Fruit fly (Drosophila melanogaster) whole organism, embryonic: ENCODE data around the gene CG46304.

Experiments
- CG10267 ChIP-seq: fragments of 200-800 bp; sonication (Bioruptor generic); optimal IDR thresholded peaks from 2 replicates; lab custom pipeline; 2018; ENCODE audit warnings: missing biosample characterization, mild to moderate bottlenecking, missing genetic modification characterization, moderate library complexity
- CG10321 ChIP-seq: fragments of 200-800 bp; sonication (Bioruptor generic); IDR thresholded peaks from 2 replicates; pipeline ENCODE4 v1.3.6; 2022; ENCODE audit warnings: missing biosample characterization, missing genetic modification characterization
- CG10565 ChIP-seq: fragments of 200-800 bp; sonication (Bioruptor generic); optimal IDR thresholded peaks from 3 replicates; lab custom pipeline; 2016; ENCODE audit warnings: missing biosample characterization, mild to moderate bottlenecking, missing genetic modification characterization
- CG10654 ChIP-seq: fragments of 200-800 bp; sonication (Bioruptor generic); optimal IDR thresholded peaks from 2 replicates; lab custom pipeline; 2016; ENCODE audit warnings: missing biosample characterization, missing genetic modification characterization
- CG11695 ChIP-seq: fragments of 200-800 bp; sonication (Bioruptor generic); IDR thresholded peaks from 3 replicates; pipeline ENCODE4 v1.3.6; 2022; ENCODE audit warnings: missing biosample characterization, missing genetic modification characterization
- CG12104 ChIP-seq: fragments of 200-800 bp; sonication (Bioruptor generic); optimal IDR thresholded peaks from 3 replicates; lab custom pipeline; 2016; ENCODE audit warnings: missing biosample characterization, missing genetic modification characterization
- CG12155 ChIP-seq: fragments of 200-800 bp; sonication (Bioruptor generic); optimal IDR thresholded peaks from 3 replicates; lab custom pipeline; 2016; ENCODE audit warnings: missing biosample characterization, missing genetic modification characterization
- CG16813 ChIP-seq: fragments of 200-800 bp; sonication (Bioruptor generic); IDR thresholded peaks from 3 replicates; pipeline ENCODE4 v1.3.6; 2022; ENCODE audit warnings: missing biosample characterization, missing genetic modification characterization; ENCODE audit not compliant: partially characterized antibody
- CG17829 ChIP-seq: fragments of 200-800 bp; optimal IDR thresholded peaks from 2 replicates; lab custom pipeline; 2019; ENCODE audit warnings: missing biosample characterization, mild to moderate bottlenecking, missing genetic modification characterization, moderate library complexity
- CG30020 ChIP-seq: fragments of 200-800 bp; optimal IDR thresholded peaks from 2 replicates; lab custom pipeline; 2019; ENCODE audit warnings: missing biosample characterization, mild to moderate bottlenecking, missing genetic modification characterization, moderate library complexity
- CG30403 ChIP-seq: fragments of 200-800 bp; sonication (Bioruptor generic); optimal IDR thresholded peaks from 3 replicates; lab custom pipeline; 2016; ENCODE audit warnings: missing biosample characterization, missing genetic modification characterization
- CG31388 ChIP-seq: fragments of 200-800 bp; sonication (Bioruptor generic); optimal IDR thresholded peaks from 2 replicates; lab custom pipeline; 2016; ENCODE audit warnings: missing biosample characterization, missing genetic modification characterization
- CG32767 ChIP-seq: fragments of 200-800 bp; sonication (Bioruptor generic); IDR thresholded peaks from 2 replicates; pipeline ENCODE4 v1.3.6; 2022; ENCODE audit warnings: missing biosample characterization, missing genetic modification characterization
- CG33557 ChIP-seq: fragments of 200-800 bp; sonication (Bioruptor generic); optimal IDR thresholded peaks from 2 replicates; lab custom pipeline; 2019; ENCODE audit warnings: missing biosample characterization, mild to moderate bottlenecking, missing genetic modification characterization, moderate library complexity
- CG4820 ChIP-seq: fragments of 200-800 bp; sonication (Bioruptor generic); optimal IDR thresholded peaks from 3 replicates; lab custom pipeline; 2016; ENCODE audit warnings: missing biosample characterization, missing genetic modification characterization
- CG5245 ChIP-seq: fragments of 200-800 bp; sonication (Bioruptor generic); optimal IDR thresholded peaks from 3 replicates; lab custom pipeline; 2016; ENCODE audit warnings: missing biosample characterization, missing genetic modification characterization
- CG6654 ChIP-seq: fragments of 200-800 bp; sonication (Bioruptor generic); optimal IDR thresholded peaks from 2 replicates; lab custom pipeline; 2017; ENCODE audit warnings: missing biosample characterization, mild to moderate bottlenecking, missing genetic modification characterization
- CG8478 ChIP-seq: fragments of >200 bp; optimal IDR thresholded peaks from 2 replicates; lab custom pipeline; 2018
- CkIIα-i1 ChIP-seq: fragments of 200-800 bp; sonication (Bioruptor generic); IDR thresholded peaks from 2 replicates; pipeline ENCODE4 v1.3.6; 2022; ENCODE audit warnings: missing biosample characterization, missing genetic modification characterization
- D19B ChIP-seq: fragments of 200-800 bp; sonication (Bioruptor generic); optimal IDR thresholded peaks from 2 replicates; lab custom pipeline; 2017; ENCODE audit warnings: missing biosample characterization, mild to moderate bottlenecking, missing genetic modification characterization
- Dek ChIP-seq: fragments of 200-800 bp; sonication (Bioruptor generic); optimal IDR thresholded peaks from 3 replicates; lab custom pipeline; 2019; ENCODE audit warnings: missing biosample characterization, mild to moderate bottlenecking, missing genetic modification characterization, moderate library complexity
- Dref ChIP-seq: fragments of 200-800 bp; sonication (Bioruptor generic); IDR thresholded peaks from 2 replicates; pipeline ENCODE4 v1.3.6; 2022; ENCODE audit warnings: missing biosample characterization, missing genetic modification characterization
- H15 ChIP-seq: fragments of 200-800 bp; sonication (Bioruptor generic); IDR thresholded peaks from 3 replicates; pipeline ENCODE4 v1.3.6; 2022; ENCODE audit warnings: missing biosample characterization, missing genetic modification characterization
- HmgZ ChIP-seq: fragments of 200-800 bp; sonication (Bioruptor generic); optimal IDR thresholded peaks from 2 replicates; lab custom pipeline; 2018; ENCODE audit warnings: missing biosample characterization, mild to moderate bottlenecking, missing genetic modification characterization
- Hmr ChIP-seq: fragments of 200-800 bp; sonication (Bioruptor generic); optimal IDR thresholded peaks from 3 replicates; lab custom pipeline; 2017; ENCODE audit warnings: mild to moderate bottlenecking, missing biosample characterization, missing genetic modification reagents, missing genetic modification characterization
- Hr3 ChIP-seq: fragments of 200-800 bp; sonication (Bioruptor generic); optimal IDR thresholded peaks from 3 replicates; lab custom pipeline; 2016; ENCODE audit warnings: missing biosample characterization, missing genetic modification characterization
- Jarid2 ChIP-seq: fragments of 200-800 bp; sonication (Bioruptor generic); optimal IDR thresholded peaks from 3 replicates; lab custom pipeline; 2017; ENCODE audit warnings: mild to moderate bottlenecking, missing biosample characterization, missing genetic modification reagents, missing genetic modification characterization
- Kr ChIP-seq: fragments of 200-800 bp; sonication (Bioruptor generic); optimal IDR thresholded peaks from 2 replicates; lab custom pipeline; 2017; ENCODE audit warnings: missing biosample characterization, mild to moderate bottlenecking, missing genetic modification characterization
- MBD-R2 ChIP-seq: fragments of 200-800 bp; sonication (Bioruptor generic); IDR thresholded peaks from 2 replicates; pipeline ENCODE4 v1.3.6; 2022; ENCODE audit warnings: missing biosample characterization, missing genetic modification characterization
- Myb ChIP-seq: fragments of 200-800 bp; sonication (Bioruptor generic); optimal IDR thresholded peaks from 2 replicates; lab custom pipeline; 2016; ENCODE audit warnings: missing biosample characterization, missing genetic modification characterization
- Optix ChIP-seq: fragments of 200-800 bp; sonication (Bioruptor generic); IDR thresholded peaks from 3 replicates; pipeline ENCODE4 v1.3.6; 2022; ENCODE audit warnings: missing biosample characterization, missing genetic modification characterization
- Tbp ChIP-seq: fragments of >200 bp; optimal IDR thresholded peaks from 2 replicates; lab custom pipeline; 2018; ENCODE audit warnings: missing biosample characterization, missing genetic modification characterization
- Trl ChIP-seq, 3 experiments: fragments of >200 bp in 2 of 3; fragments of 200-800 bp in 1 of 3; sonication (Bioruptor generic) in 1 of 3; optimal IDR thresholded peaks; 2 replicates in 1 of 3; 3 replicates in 2 of 3; lab custom pipeline; 2016 to 2017; ENCODE audit warnings: missing biosample characterization in 1 of 3, missing genetic modification characterization in 1 of 3
- br ChIP-seq: fragments of >200 bp; optimal IDR thresholded peaks from 2 replicates; lab custom pipeline; 2017
- chm ChIP-seq: fragments of 200-800 bp; sonication (Bioruptor generic); IDR thresholded peaks from 2 replicates; pipeline ENCODE4 v1.3.6; 2022; ENCODE audit warnings: missing biosample characterization, missing genetic modification characterization
- dan ChIP-seq: fragments of 200-800 bp; sonication (Bioruptor generic); IDR thresholded peaks from 2 replicates; pipeline ENCODE4 v1.3.6; 2022; ENCODE audit warnings: missing biosample characterization, missing genetic modification characterization
- danr ChIP-seq: fragments of 200-800 bp; sonication (Bioruptor generic); IDR thresholded peaks from 2 replicates; pipeline ENCODE4 v1.3.6; 2022; ENCODE audit warnings: missing biosample characterization, missing genetic modification characterization
- disco-r ChIP-seq: fragments of 200-800 bp; sonication (Bioruptor generic); optimal IDR thresholded peaks from 2 replicates; lab custom pipeline; 2016; ENCODE audit warnings: missing biosample characterization, missing genetic modification characterization
- emc ChIP-seq: fragments of 200-800 bp; sonication (Bioruptor generic); optimal IDR thresholded peaks from 2 replicates; lab custom pipeline; 2016; ENCODE audit warnings: missing biosample characterization, missing genetic modification characterization
- ewg ChIP-seq: fragments of 200-800 bp; sonication (Bioruptor generic); optimal IDR thresholded peaks from 3 replicates; lab custom pipeline; 2017; ENCODE audit warnings: mild to moderate bottlenecking, missing biosample characterization, missing genetic modification reagents, missing genetic modification characterization
- gem ChIP-seq: fragments of 200-800 bp; sonication (Bioruptor generic); optimal IDR thresholded peaks from 2 replicates; lab custom pipeline; 2019; ENCODE audit warnings: missing biosample characterization, mild to moderate bottlenecking, missing genetic modification characterization, moderate library complexity
- hb ChIP-seq: fragments of 200-800 bp; sonication (Bioruptor generic); IDR thresholded peaks from 3 replicates; pipeline ENCODE4 v1.3.6; 2022; ENCODE audit warnings: missing biosample characterization, missing genetic modification characterization; ENCODE audit not compliant: partially characterized antibody
- lab ChIP-seq: fragments of 200-800 bp; sonication (Bioruptor generic); optimal IDR thresholded peaks from 3 replicates; lab custom pipeline; 2017; ENCODE audit warnings: missing biosample characterization, missing genetic modification characterization, mild to moderate bottlenecking, moderate library complexity, missing genetic modification reagents
- lilli ChIP-seq: fragments of 200-800 bp; sonication (Bioruptor generic); optimal IDR thresholded peaks from 3 replicates; lab custom pipeline; 2016; ENCODE audit warnings: missing biosample characterization, missing genetic modification characterization
- odd ChIP-seq: fragments of 200-800 bp; sonication (Bioruptor generic); optimal IDR thresholded peaks from 2 replicates; lab custom pipeline; 2017; ENCODE audit warnings: missing biosample characterization, mild to moderate bottlenecking, missing genetic modification characterization
- pho ChIP-seq: fragments of 200-800 bp; sonication (Bioruptor generic); optimal IDR thresholded peaks from 2 replicates; lab custom pipeline; 2016; ENCODE audit warnings: missing biosample characterization, missing genetic modification characterization
- psq ChIP-seq: fragments of 200-800 bp; sonication (Bioruptor generic); optimal IDR thresholded peaks from 2 replicates; lab custom pipeline; 2017; ENCODE audit warnings: missing biosample characterization, missing genetic modification characterization
- pum ChIP-seq: fragments of 200-800 bp; sonication (Bioruptor generic); optimal IDR thresholded peaks from 2 replicates; lab custom pipeline; 2016; ENCODE audit warnings: missing biosample characterization, missing genetic modification characterization
- ro ChIP-seq: fragments of 200-800 bp; sonication (Bioruptor generic); IDR thresholded peaks from 2 replicates; pipeline ENCODE4 v1.3.6; 2022; ENCODE audit warnings: missing biosample characterization, missing genetic modification characterization
- slou ChIP-seq: fragments of 200-800 bp; sonication (Bioruptor generic); optimal IDR thresholded peaks from 3 replicates; lab custom pipeline; 2016; ENCODE audit warnings: missing biosample characterization, missing genetic modification characterization
- tap ChIP-seq: fragments of 200-800 bp; optimal IDR thresholded peaks from 3 replicates; lab custom pipeline; 2019; ENCODE audit warnings: missing biosample characterization, mild to moderate bottlenecking, missing genetic modification characterization, moderate library complexity

CG46304 gene

dm6 chr2L:18968370-18969105 is 22.4 kb downstream of the CG46304 start, which contains the start of the genes Nak and Tango6 (continued):
- TF ChIP-seq CG10267 (tag; lab: Kevin White, UChicago) (peak; percentile 76), br (no peak), Myb (GFP tag; lab: Kevin White, UChicago) (peak; percentile 31), Jarid2 (no peak), CG11695 (no peak), pho (peak; percentile 32), CG32767 (GFP tag; lab: Robert Waterston, UW) (no peak), CG12104 (GFP tag; lab: Kevin White, UChicago) (no peak), Dref (GFP tag; lab: Robert Waterston, UW) (peak; percentile 73), CG30403 (GFP tag; lab: Kevin White, UChicago) (peak; percentile 46), MBD-R2 (GFP tag; lab: Robert Waterston, UW) (peak; percentile 48; the same call in 1 of the 2 replicates), Kr (GFP tag; lab: Kevin White, UChicago) (no peak), pum (no peak), CG6654 (GFP tag; lab: Kevin White, UChicago) (no peak), CG5245 (GFP tag; lab: Kevin White, UChicago) (no peak), ro (GFP tag; lab: Robert Waterston, UW) (no peak), CG10654 (no peak), slou (no peak), H15 (GFP tag; lab: Robert Waterston, UW) (no peak), Tbp (GFP tag; lab: Kevin White, UChicago) (no peak), danr (GFP tag; lab: Robert Waterston, UW) (no peak), CG10565 (GFP tag; lab: Kevin White, UChicago) (no peak), chm (GFP tag; lab: Robert Waterston, UW) (no peak), Hr3 (peak; percentile 41), CG8478 (lab: Kevin White, UChicago) (no peak), disco-r (peak; percentile 23), Dek (tag; lab: Kevin White, UChicago) (no peak), tap (no peak), CG10321 (peak; percentile 27; the same call in 1 of the 2 replicates), CG12155 (GFP tag; lab: Kevin White, UChicago) (peak; percentile 27), gem (tag; lab: Kevin White, UChicago) (peak; percentile 50), CG16813 (GFP tag; lab: Robert Waterston, UW) (peak; percentile 96), CG4820 (no peak), lab (GFP tag; lab: Kevin White, UChicago) (no peak), HmgZ (tag; lab: Kevin White, UChicago) (peak; percentile 13), D19B (GFP tag; lab: Kevin White, UChicago) (no peak), lilli (GFP tag; lab: Kevin White, UChicago) (peak; percentile 49), Optix (GFP tag; lab: Robert Waterston, UW) (no peak), odd (no peak), CkIIα-i1 (GFP tag; lab: Robert Waterston, UW) (no peak), CG33557 (GFP tag; lab: Kevin White, UChicago) (peak; percentile 37), dan (GFP tag; lab: Robert Waterston, UW) (no peak), Trl (optimal IDR thresholded peaks at IDR 0.05; lab: Kevin White, UChicago) (no peak), Trl (GFP tag; optimal IDR thresholded peaks at IDR 0.05; lab: Kevin White, UChicago) (peak; percentile 44), CG31388 (GFP tag; lab: Kevin White, UChicago) (no peak), emc (GFP tag; lab: Kevin White, UChicago) (no peak), psq (GFP tag; lab: Kevin White, UChicago) (no peak), Hmr (GFP tag; lab: Kevin White, UChicago) (peak; percentile 33), hb (GFP tag; lab: Robert Waterston, UW) (peak; percentile 92), ewg (GFP tag; lab: Kevin White, UChicago) (peak; percentile 76), CG17829 (tag; lab: Kevin White, UChicago) (peak; percentile 64), CG30020 (tag; lab: Kevin White, UChicago) (peak; percentile 77)
